Worm (Caenorhabditis elegans) whole organism, L2 larva: Measurements from ENCODE around the gene T25B9.12.

Source experiments
- C34F6.9 ChIP-seq: fragments of 150-350 bp; optimal IDR thresholded peaks from 2 replicates; lab custom pipeline; 2014; ENCODE audit warnings: missing biosample characterization, missing genetic modification characterization
- F13H6.1 ChIP-seq: sonication (generic microtip); optimal IDR thresholded peaks from 2 replicates; lab custom pipeline; 2016; ENCODE audit warnings: missing genetic modification characterization, missing compliant biosample characterization
- R02D3.7 ChIP-seq: fragments of 150-350 bp; optimal IDR thresholded peaks from 2 replicates; lab custom pipeline; 2014; ENCODE audit warnings: missing biosample characterization, missing genetic modification characterization
- Y55F3AM.14 ChIP-seq: fragments of 200-800 bp; sonication (Bioruptor generic); optimal IDR thresholded peaks from 2 replicates; lab custom pipeline; 2018; ENCODE audit warnings: mild to moderate bottlenecking, missing genetic modification characterization, missing compliant biosample characterization
- ZK546.5 ChIP-seq: sonication (generic microtip); optimal IDR thresholded peaks from 2 replicates; lab custom pipeline; 2017; ENCODE audit warnings: missing biosample characterization, missing genetic modification characterization
- aly-2 ChIP-seq: fragments of 150-350 bp; optimal IDR thresholded peaks from 2 replicates; lab custom pipeline; 2014; ENCODE audit warnings: missing biosample characterization, missing genetic modification characterization
- ama-1 ChIP-seq: fragments of 150-350 bp; optimal IDR thresholded peaks from 2 replicates; lab custom pipeline; 2018; ENCODE audit warnings: inconsistent platforms
- blmp-1 ChIP-seq: sonication (generic microtip); optimal IDR thresholded peaks from 2 replicates; lab custom pipeline; 2017; ENCODE audit warnings: missing genetic modification characterization, mild to moderate bottlenecking, missing compliant biosample characterization, antibody characterized with exemption, moderate library complexity; ENCODE audit not compliant: insufficient read depth
- ceh-82 ChIP-seq: fragments of 150-350 bp; optimal IDR thresholded peaks from 2 replicates; lab custom pipeline; 2014; ENCODE audit warnings: missing biosample characterization, missing genetic modification characterization
- crh-2 ChIP-seq: sonication (generic microtip); optimal IDR thresholded peaks from 2 replicates; lab custom pipeline; 2017; ENCODE audit warnings: missing biosample characterization, missing genetic modification characterization
- egl-27 ChIP-seq: sonication (generic microtip); optimal IDR thresholded peaks from 3 replicates; lab custom pipeline; 2017; ENCODE audit warnings: missing biosample characterization, missing genetic modification reagents, missing genetic modification characterization
- elt-3 ChIP-seq: sonication (generic microtip); optimal IDR thresholded peaks from 2 replicates; lab custom pipeline; 2017; ENCODE audit warnings: missing biosample characterization, missing genetic modification characterization
- fos-1 ChIP-seq: fragments of 150-350 bp; optimal IDR thresholded peaks from 2 replicates; lab custom pipeline; 2014; ENCODE audit warnings: missing biosample characterization, missing genetic modification characterization
- lin-11 ChIP-seq: fragments of 150-350 bp; sonication (generic microtip); optimal IDR thresholded peaks from 2 replicates; lab custom pipeline; 2014; ENCODE audit warnings: missing biosample characterization, missing genetic modification characterization, inconsistent platforms, mixed read lengths
- lin-39 ChIP-seq: fragments of 150-350 bp; optimal IDR thresholded peaks from 2 replicates; lab custom pipeline; 2014; ENCODE audit warnings: missing biosample characterization, missing genetic modification reagents, missing genetic modification characterization
- lsy-2 ChIP-seq, 2 experiments: fragments of 150-350 bp in 1 of 2; sonication (generic microtip) in 1 of 2; optimal IDR thresholded peaks; 2 replicates each; lab custom pipeline; 2014 to 2017; ENCODE audit warnings: missing biosample characterization in 2 of 2, missing genetic modification characterization in 2 of 2
- mbf-1 ChIP-seq: sonication (generic microtip); optimal IDR thresholded peaks from 2 replicates; lab custom pipeline; 2017; ENCODE audit warnings: missing biosample characterization, missing genetic modification characterization
- nhr-10 ChIP-seq: sonication (generic microtip); optimal IDR thresholded peaks from 2 replicates; lab custom pipeline; 2017; ENCODE audit warnings: missing biosample characterization, missing genetic modification characterization
- nhr-11 ChIP-seq: fragments of 150-350 bp; optimal IDR thresholded peaks from 2 replicates; lab custom pipeline; 2014; ENCODE audit warnings: missing biosample characterization, missing genetic modification characterization
- nhr-12 ChIP-seq: fragments of 150-350 bp; optimal IDR thresholded peaks from 2 replicates; lab custom pipeline; 2014; ENCODE audit warnings: missing biosample characterization, missing genetic modification characterization
- nhr-129 ChIP-seq: fragments of 150-350 bp; optimal IDR thresholded peaks from 2 replicates; lab custom pipeline; 2014; ENCODE audit warnings: missing biosample characterization, missing genetic modification characterization
- nhr-21 ChIP-seq: fragments of 150-350 bp; optimal IDR thresholded peaks from 2 replicates; lab custom pipeline; 2014; ENCODE audit warnings: missing biosample characterization, missing genetic modification characterization
- nhr-23 ChIP-seq: fragments of 150-350 bp; optimal IDR thresholded peaks from 2 replicates; lab custom pipeline; 2014; ENCODE audit warnings: missing biosample characterization, missing genetic modification reagents, missing genetic modification characterization
- nhr-25 ChIP-seq: fragments of 150-350 bp; sonication (generic microtip); optimal IDR thresholded peaks from 3 replicates; lab custom pipeline; 2014; ENCODE audit warnings: missing biosample characterization, missing genetic modification characterization
- nhr-6 ChIP-seq: fragments of 150-350 bp; optimal IDR thresholded peaks from 2 replicates; lab custom pipeline; 2014; ENCODE audit warnings: missing biosample characterization, missing genetic modification characterization
- nhr-77 ChIP-seq: fragments of 150-350 bp; optimal IDR thresholded peaks from 2 replicates; lab custom pipeline; 2014; ENCODE audit warnings: missing biosample characterization, missing genetic modification characterization
- peb-1 ChIP-seq: fragments of 150-350 bp; optimal IDR thresholded peaks from 2 replicates; lab custom pipeline; 2014; ENCODE audit warnings: missing biosample characterization, missing genetic modification characterization
- sem-4 ChIP-seq: fragments of 150-350 bp; optimal IDR thresholded peaks from 2 replicates; lab custom pipeline; 2014; ENCODE audit warnings: missing biosample characterization, missing genetic modification reagents, missing genetic modification characterization
- skn-1 ChIP-seq: sonication (generic microtip); optimal IDR thresholded peaks from 2 replicates; lab custom pipeline; 2017; ENCODE audit warnings: missing biosample characterization, missing genetic modification characterization
- sma-3 ChIP-seq: sonication (generic microtip); optimal IDR thresholded peaks from 2 replicates; lab custom pipeline; 2016; ENCODE audit warnings: missing genetic modification reagents, missing genetic modification characterization, missing compliant biosample characterization
- sma-9 ChIP-seq, 2 experiments: fragments of 150-350 bp in 1 of 2; sonication (generic microtip) in 1 of 2; optimal IDR thresholded peaks; 2 replicates each; lab custom pipeline; 2014 to 2016; ENCODE audit warnings: missing genetic modification characterization in 2 of 2, mild to moderate bottlenecking in 1 of 2, missing biosample characterization in 1 of 2, missing compliant biosample characterization in 1 of 2, missing genetic modification reagents in 1 of 2, moderate library complexity in 1 of 2
- snpc-4 ChIP-seq: fragments of 150-350 bp; optimal IDR thresholded peaks from 2 replicates; lab custom pipeline; 2014; ENCODE audit warnings: missing biosample characterization, missing genetic modification characterization
- unc-39 ChIP-seq: fragments of 150-350 bp; optimal IDR thresholded peaks from 2 replicates; lab custom pipeline; 2014; ENCODE audit warnings: missing biosample characterization, missing genetic modification characterization
- unc-55 ChIP-seq: fragments of 150-350 bp; sonication (generic microtip); optimal IDR thresholded peaks from 3 replicates; lab custom pipeline; 2014; ENCODE audit warnings: missing biosample characterization, missing genetic modification reagents, missing genetic modification characterization
- unc-62 ChIP-seq: fragments of 150-350 bp; optimal IDR thresholded peaks from 2 replicates; lab custom pipeline; 2014; ENCODE audit warnings: missing biosample characterization, missing genetic modification reagents, missing genetic modification characterization
- ztf-1 ChIP-seq: fragments of 200-800 bp; sonication (Bioruptor generic); conservative IDR thresholded peaks from 2 replicates; pipeline ENCODE4 v1.3.6; 2022; ENCODE audit warnings: missing genetic modification characterization, missing compliant biosample characterization
- ztf-11 ChIP-seq: sonication (generic microtip); optimal IDR thresholded peaks from 2 replicates; lab custom pipeline; 2017; ENCODE audit warnings: missing biosample characterization, missing genetic modification characterization
- ztf-4 ChIP-seq: fragments of 150-350 bp; optimal IDR thresholded peaks from 2 replicates; lab custom pipeline; 2014; ENCODE audit warnings: missing biosample characterization, missing genetic modification characterization

The T25B9.12 gene

DNA sequence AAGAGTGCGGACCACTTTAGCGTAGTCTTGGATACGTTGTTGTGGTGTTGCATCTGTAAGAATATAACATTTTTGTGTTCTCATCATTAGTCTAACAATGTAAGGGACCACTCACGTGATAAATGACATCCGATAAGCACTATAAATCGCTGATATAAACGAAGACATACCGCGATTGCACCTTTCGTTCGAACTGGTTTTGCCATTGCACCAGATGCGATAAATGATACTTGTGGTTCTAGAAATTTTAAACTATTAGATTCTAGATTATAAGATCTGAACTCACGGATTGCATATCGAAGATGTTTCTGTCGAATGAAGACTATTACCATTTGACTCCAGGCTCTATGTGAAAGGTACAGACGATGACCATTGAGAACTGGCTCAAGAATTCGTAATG, 6.1 kb downstream of the T25B9.12 start:
- TF ChIP-seq snpc-4 (no peak), sma-3 (GFP tag; lab: Kevin White, UChicago) (no peak), unc-55 (GFP tag; lab: Kevin White, UChicago) (no peak), ztf-4 (no peak), nhr-77 (no peak), ztf-11 (tag; lab: Kevin White, UChicago) (no peak), ZK546.5 (tag; lab: Kevin White, UChicago) (no peak), nhr-12 (tag; lab: Kevin White, UChicago) (no peak), nhr-6 (tag; lab: Kevin White, UChicago) (no peak), ama-1 (no peak), mbf-1 (tag; lab: Kevin White, UChicago) (no peak)

DNA sequence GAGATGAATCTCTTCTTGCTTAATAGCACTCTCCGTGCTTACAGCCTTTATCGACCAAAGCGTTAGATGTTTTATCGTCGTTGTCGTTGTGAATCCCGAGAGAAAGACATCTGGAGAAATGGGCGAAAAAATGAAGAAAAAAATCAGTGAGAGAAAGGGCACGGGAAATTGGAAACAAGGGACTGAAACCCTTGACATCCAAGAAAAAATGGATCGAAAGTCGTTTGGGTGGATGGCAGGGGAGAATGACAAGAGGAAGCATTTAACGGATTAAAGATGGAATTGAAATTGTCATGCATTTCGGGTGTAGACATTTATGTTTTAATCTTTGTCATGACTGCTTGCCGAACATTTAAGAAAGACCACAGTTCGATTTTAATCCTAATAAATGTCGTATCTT, 8.7 kb downstream of the T25B9.12 start, which contains the start of gene inpp-1:
Gene inpp-1, minus strand, starts transcription at position 101 of the 400 bp plus-strand sequence.
- no peak for TF ChIP-seq C34F6.9 (tag; lab: Kevin White, UChicago)
- no peak for TF ChIP-seq ZK546.5 (tag; lab: Kevin White, UChicago)
- TF ChIP-seq mbf-1 (tag; lab: Kevin White, UChicago), result no peak
- TF ChIP-seq nhr-21, result no peak

DNA sequence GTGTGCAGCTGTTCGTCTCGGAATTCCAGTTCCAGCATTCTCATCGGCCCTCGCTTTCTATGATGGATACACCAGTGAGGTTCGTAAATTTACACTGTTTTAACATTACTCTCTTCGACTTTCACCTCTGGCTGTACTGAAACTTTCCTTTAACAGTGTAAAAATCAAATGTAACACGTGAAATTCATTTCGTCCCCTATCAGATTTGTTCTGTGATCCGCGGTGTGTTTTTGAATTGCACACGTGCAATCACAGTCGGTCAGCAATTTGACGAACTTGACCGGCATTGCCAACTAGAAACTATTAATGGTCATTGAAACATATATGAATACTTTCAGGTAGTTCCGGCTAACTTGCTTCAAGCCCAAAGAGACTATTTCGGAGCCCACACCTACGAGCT, 11.9 kb downstream of the T25B9.12 start:
- TF ChIP-seq nhr-25 (tag; lab: Kevin White, UChicago) (peak; percentile 48), sma-9 (GFP tag; optimal IDR thresholded peaks at IDR 0.05; lab: Kevin White, UChicago) (peak; percentile 74), sma-9 (tag; optimal IDR thresholded peaks at IDR 0.05; lab: Kevin White, UChicago) (no peak), ama-1 (no peak), lsy-2 (tag; optimal IDR thresholded peaks at IDR 0.05; lab: Kevin White, UChicago) (no peak), sma-3 (GFP tag; lab: Kevin White, UChicago) (peak; percentile 73), nhr-21 (peak; percentile 2), blmp-1 (peak; percentile 77)

DNA sequence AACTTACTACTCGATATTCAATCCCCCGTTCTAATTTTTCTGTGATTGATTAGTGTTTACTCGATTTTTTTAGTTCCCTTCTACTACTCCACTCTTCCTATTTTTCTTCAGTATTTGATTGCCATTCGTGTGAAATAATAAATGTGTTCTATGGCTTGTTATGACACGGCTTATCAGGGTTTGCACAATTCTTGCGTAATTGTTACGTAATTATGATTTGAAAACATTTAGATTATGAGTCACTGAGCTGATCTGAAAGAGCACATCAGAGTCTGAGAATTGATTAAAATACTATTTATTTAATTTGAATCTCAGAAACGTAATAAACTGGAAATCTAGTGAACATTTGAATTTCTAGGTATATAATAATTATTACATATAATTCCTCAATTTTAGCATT, 12.4 kb downstream of the T25B9.12 start:
- TF ChIP-seq C34F6.9 (tag; lab: Kevin White, UChicago), result no peak
- no peak for TF ChIP-seq nhr-23 (tag; lab: Kevin White, UChicago)
- TF ChIP-seq aly-2 (tag; lab: Kevin White, UChicago), result no peak
- no peak for TF ChIP-seq skn-1 (tag; lab: Kevin White, UChicago)
- no peak for TF ChIP-seq lin-11 (tag; lab: Kevin White, UChicago)
- TF ChIP-seq unc-39 (tag; lab: Kevin White, UChicago), result no peak
- TF ChIP-seq nhr-129 (tag; lab: Kevin White, UChicago), result no peak
- no peak for TF ChIP-seq Y55F3AM.14 (GFP tag; lab: Kevin White, UChicago)
- TF ChIP-seq egl-27 (tag; lab: Kevin White, UChicago), result no peak
- no peak for TF ChIP-seq crh-2 (tag; lab: Kevin White, UChicago)
- no peak for TF ChIP-seq ztf-1 (GFP tag; lab: Robert Waterston, UW)
- TF ChIP-seq F13H6.1 (tag; lab: Kevin White, UChicago), result no peak
- TF ChIP-seq nhr-21, result no peak
- no peak for TF ChIP-seq nhr-11
- TF ChIP-seq unc-62 (GFP tag; lab: Kevin White, UChicago), result no peak

DNA sequence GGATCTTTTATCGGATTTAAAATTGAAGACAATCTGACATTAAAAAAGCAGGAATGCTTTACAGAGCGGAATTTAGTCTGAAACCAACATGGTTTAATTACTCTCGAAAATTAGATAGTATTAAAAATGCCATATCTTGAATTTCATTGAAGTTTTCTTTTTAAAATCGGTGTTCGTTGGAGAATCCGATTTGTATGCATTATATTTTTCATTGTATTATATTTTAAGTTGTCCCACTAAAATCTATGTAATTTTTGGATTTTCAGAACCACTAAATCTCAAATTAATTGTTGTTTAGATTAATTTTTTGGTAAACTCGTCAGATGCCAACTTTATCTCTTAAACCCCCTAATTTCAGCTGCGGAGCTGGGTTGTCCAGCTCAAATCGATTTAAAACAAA, 13.4 kb downstream of the T25B9.12 start:
- TF ChIP-seq lin-39 (tag; lab: Kevin White, UChicago) (no peak), nhr-25 (tag; lab: Kevin White, UChicago) (peak; percentile 16), sma-3 (GFP tag; lab: Kevin White, UChicago) (no peak), snpc-4 (no peak)

ce11 chrIV:10779328-10779727, 14.2 kb downstream of the T25B9.12 start:
- TF ChIP-seq nhr-77 (no peak), peb-1 (tag; lab: Kevin White, UChicago) (no peak), nhr-6 (tag; lab: Kevin White, UChicago) (no peak), nhr-10 (no peak), fos-1 (tag; lab: Kevin White, UChicago) (no peak), snpc-4 (no peak), sma-3 (GFP tag; lab: Kevin White, UChicago) (no peak), unc-55 (GFP tag; lab: Kevin White, UChicago) (no peak), egl-27 (tag; lab: Kevin White, UChicago) (no peak), ztf-1 (GFP tag; lab: Robert Waterston, UW) (no peak), nhr-12 (tag; lab: Kevin White, UChicago) (no peak), ceh-82 (tag; lab: Kevin White, UChicago) (no peak), R02D3.7 (no peak), lin-11 (tag; lab: Kevin White, UChicago) (no peak), skn-1 (tag; lab: Kevin White, UChicago) (no peak), sem-4 (tag; lab: Kevin White, UChicago) (no peak), elt-3 (tag; lab: Kevin White, UChicago) (no peak)
